Fruit fly (Drosophila melanogaster) whole organism, embryonic: ENCODE measurements around the gene Mf.

Source experiments
- Aef1 ChIP-seq: fragments of 200-800 bp; sonication (Bioruptor generic); IDR thresholded peaks from 3 replicates; pipeline ENCODE4 v1.3.6; 2022; ENCODE audit warnings: missing biosample characterization, missing genetic modification characterization
- CG11696 ChIP-seq: fragments of 200-800 bp; sonication (Bioruptor generic); IDR thresholded peaks from 2 replicates; pipeline ENCODE4 v1.3.6; 2022; ENCODE audit warnings: missing biosample characterization, missing genetic modification characterization
- CG12219 ChIP-seq: fragments of 200-800 bp; sonication (Bioruptor generic); optimal IDR thresholded peaks from 3 replicates; lab custom pipeline; 2018; ENCODE audit warnings: missing biosample characterization, mild to moderate bottlenecking, missing genetic modification characterization
- CG13123 ChIP-seq: fragments of 200-800 bp; sonication (Bioruptor generic); optimal IDR thresholded peaks from 2 replicates; lab custom pipeline; 2016; ENCODE audit warnings: missing biosample characterization, missing genetic modification characterization
- CG13296 ChIP-seq: fragments of 200-800 bp; sonication (Bioruptor generic); optimal IDR thresholded peaks from 3 replicates; lab custom pipeline; 2018; ENCODE audit warnings: missing biosample characterization, mild to moderate bottlenecking, missing genetic modification characterization
- CG14860 ChIP-seq: fragments of 200-800 bp; sonication (Bioruptor generic); IDR thresholded peaks from 3 replicates; pipeline ENCODE4 v1.3.6; 2022; ENCODE audit warnings: missing biosample characterization, missing genetic modification characterization; ENCODE audit not compliant: partially characterized antibody
- CG15479 ChIP-seq: fragments of 200-800 bp; sonication (Bioruptor generic); optimal IDR thresholded peaks from 3 replicates; lab custom pipeline; 2019; ENCODE audit warnings: missing biosample characterization, mild to moderate bottlenecking, missing genetic modification characterization, moderate library complexity
- CG15696 ChIP-seq: fragments of 200-800 bp; sonication (Bioruptor generic); optimal IDR thresholded peaks from 2 replicates; lab custom pipeline; 2019; ENCODE audit warnings: missing biosample characterization, mild to moderate bottlenecking, missing genetic modification characterization, moderate library complexity
- CG17912 ChIP-seq: fragments of 200-800 bp; sonication (Bioruptor generic); optimal IDR thresholded peaks from 2 replicates; lab custom pipeline; 2018; ENCODE audit warnings: missing biosample characterization, mild to moderate bottlenecking, missing genetic modification characterization
- CG2678 ChIP-seq: fragments of 200-800 bp; sonication (Bioruptor generic); optimal IDR thresholded peaks from 3 replicates; lab custom pipeline; 2019; ENCODE audit warnings: missing biosample characterization, mild to moderate bottlenecking, missing genetic modification characterization, moderate library complexity
- CG2712 ChIP-seq: fragments of 200-800 bp; optimal IDR thresholded peaks from 3 replicates; lab custom pipeline; 2019; ENCODE audit warnings: missing biosample characterization, mild to moderate bottlenecking, missing genetic modification characterization, moderate library complexity
- CG2875 ChIP-seq: fragments of 200-800 bp; sonication (Bioruptor generic); optimal IDR thresholded peaks from 2 replicates; lab custom pipeline; 2017; ENCODE audit warnings: missing biosample characterization, mild to moderate bottlenecking, missing genetic modification characterization, missing genetic modification reagents
- CG3065 ChIP-seq: fragments of 200-800 bp; sonication (Bioruptor generic); optimal IDR thresholded peaks from 2 replicates; lab custom pipeline; 2016; ENCODE audit warnings: missing biosample characterization, missing genetic modification characterization
- CG34376 ChIP-seq: fragments of 200-800 bp; sonication (Bioruptor generic); optimal IDR thresholded peaks from 2 replicates; lab custom pipeline; 2018; ENCODE audit warnings: missing biosample characterization, mild to moderate bottlenecking, missing genetic modification characterization
- CG3847 ChIP-seq: fragments of 200-800 bp; sonication (Bioruptor generic); IDR thresholded peaks from 2 replicates; pipeline ENCODE4 v1.3.6; 2022; ENCODE audit warnings: missing biosample characterization, missing genetic modification characterization
- CG4730 ChIP-seq: fragments of 200-800 bp; sonication (Bioruptor generic); IDR thresholded peaks from 2 replicates; pipeline ENCODE4 v1.3.6; 2022; ENCODE audit warnings: missing biosample characterization, missing genetic modification characterization
- CG5245 ChIP-seq: fragments of 200-800 bp; sonication (Bioruptor generic); optimal IDR thresholded peaks from 3 replicates; lab custom pipeline; 2016; ENCODE audit warnings: missing biosample characterization, missing genetic modification characterization
- CG6791 ChIP-seq: fragments of 200-800 bp; sonication (Bioruptor generic); IDR thresholded peaks from 3 replicates; pipeline ENCODE4 v1.3.6; 2022; ENCODE audit warnings: missing biosample characterization, missing genetic modification characterization; ENCODE audit not compliant: partially characterized antibody
- CG7928 ChIP-seq: fragments of 200-800 bp; sonication (Bioruptor generic); optimal IDR thresholded peaks from 2 replicates; lab custom pipeline; 2017; ENCODE audit warnings: missing biosample characterization, mild to moderate bottlenecking, missing genetic modification characterization
- CG9437 ChIP-seq: fragments of 200-800 bp; sonication (Bioruptor generic); optimal IDR thresholded peaks from 2 replicates; lab custom pipeline; 2018; ENCODE audit warnings: missing biosample characterization, mild to moderate bottlenecking, missing genetic modification characterization
- CG9727 ChIP-seq: fragments of 200-800 bp; sonication (Bioruptor generic); optimal IDR thresholded peaks from 3 replicates; lab custom pipeline; 2017; ENCODE audit warnings: missing biosample characterization, mild to moderate bottlenecking, missing genetic modification characterization
- Dbx ChIP-seq: fragments of 200-800 bp; sonication (Bioruptor generic); IDR thresholded peaks from 3 replicates; pipeline ENCODE4 v1.3.6; 2022; ENCODE audit warnings: missing biosample characterization, missing genetic modification characterization
- Dip3 ChIP-seq: fragments of 200-800 bp; sonication (Bioruptor generic); optimal IDR thresholded peaks from 3 replicates; lab custom pipeline; 2016; ENCODE audit warnings: missing biosample characterization, missing genetic modification characterization
- Elba2 ChIP-seq: fragments of 200-800 bp; sonication (Bioruptor generic); optimal IDR thresholded peaks from 3 replicates; lab custom pipeline; 2016; ENCODE audit warnings: missing biosample characterization, missing genetic modification characterization
- H15 ChIP-seq: fragments of 200-800 bp; sonication (Bioruptor generic); IDR thresholded peaks from 3 replicates; pipeline ENCODE4 v1.3.6; 2022; ENCODE audit warnings: missing biosample characterization, missing genetic modification characterization
- Hmx ChIP-seq: fragments of 200-800 bp; sonication (Bioruptor generic); optimal IDR thresholded peaks from 2 replicates; lab custom pipeline; 2016; ENCODE audit warnings: missing biosample characterization, missing genetic modification characterization
- Hr51 ChIP-seq, 2 experiments: fragments of 200-800 bp; sonication (Bioruptor generic); optimal IDR thresholded peaks; 2 replicates in 1 of 2; 3 replicates in 1 of 2; lab custom pipeline; 2016 to 2018; ENCODE audit warnings: missing biosample characterization in 2 of 2, missing genetic modification characterization in 2 of 2, mild to moderate bottlenecking in 1 of 2, moderate library complexity in 1 of 2
- Hsf ChIP-seq: fragments of 200-800 bp; sonication (Bioruptor generic); optimal IDR thresholded peaks from 3 replicates; lab custom pipeline; 2016; ENCODE audit warnings: missing biosample characterization, missing genetic modification characterization
- Lpt ChIP-seq: fragments of >200 bp; optimal IDR thresholded peaks from 2 replicates; lab custom pipeline; 2018; ENCODE audit warnings: missing biosample characterization, missing genetic modification characterization
- MESR4 ChIP-seq: fragments of 200-800 bp; sonication (Bioruptor generic); optimal IDR thresholded peaks from 2 replicates; lab custom pipeline; 2018; ENCODE audit warnings: missing biosample characterization, mild to moderate bottlenecking, missing genetic modification characterization, moderate library complexity
- Mrtf ChIP-seq: fragments of 200-800 bp; sonication (Bioruptor generic); IDR thresholded peaks from 3 replicates; pipeline ENCODE4 v1.3.6; 2022; ENCODE audit warnings: missing biosample characterization, missing genetic modification characterization
- Nf-YC ChIP-seq: fragments of 200-800 bp; optimal IDR thresholded peaks from 3 replicates; lab custom pipeline; 2019; ENCODE audit warnings: missing biosample characterization, mild to moderate bottlenecking, missing genetic modification characterization, moderate library complexity
- Sox102F ChIP-seq: fragments of 200-800 bp; sonication (Bioruptor generic); optimal IDR thresholded peaks from 2 replicates; lab custom pipeline; 2018; ENCODE audit warnings: missing biosample characterization, mild to moderate bottlenecking, missing genetic modification characterization, moderate library complexity
- Stat92E ChIP-seq, 3 experiments: fragments of >200 bp in 2 of 3; fragments of 200-800 bp in 1 of 3; sonication (Bioruptor generic) in 1 of 3; optimal IDR thresholded peaks; 2 replicates each; lab custom pipeline; 2017 to 2019; ENCODE audit warnings: missing biosample characterization in 3 of 3, missing genetic modification characterization in 3 of 3, mild to moderate bottlenecking in 1 of 3, moderate library complexity in 1 of 3
- amos ChIP-seq: fragments of 200-800 bp; sonication (Bioruptor generic); IDR thresholded peaks from 2 replicates; pipeline ENCODE4 v1.3.6; 2022; ENCODE audit warnings: missing biosample characterization, missing genetic modification characterization; ENCODE audit not compliant: partially characterized antibody
- chif ChIP-seq, 2 experiments: fragments of 200-800 bp; sonication (Bioruptor generic); optimal IDR thresholded peaks; 3 replicates each; lab custom pipeline; 2016; ENCODE audit warnings: missing biosample characterization in 2 of 2, missing genetic modification characterization in 2 of 2
- chm ChIP-seq: fragments of 200-800 bp; sonication (Bioruptor generic); IDR thresholded peaks from 2 replicates; pipeline ENCODE4 v1.3.6; 2022; ENCODE audit warnings: missing biosample characterization, missing genetic modification characterization
- crp ChIP-seq, 2 experiments: fragments of 200-800 bp; sonication (Bioruptor generic); optimal IDR thresholded peaks; 2 replicates in 1 of 2; 3 replicates in 1 of 2; lab custom pipeline; 2017; ENCODE audit warnings: missing biosample characterization in 2 of 2, missing genetic modification characterization in 2 of 2, mild to moderate bottlenecking in 1 of 2, moderate library complexity in 1 of 2
- da ChIP-seq: fragments of 200-800 bp; sonication (Bioruptor generic); optimal IDR thresholded peaks from 2 replicates; lab custom pipeline; 2016; ENCODE audit warnings: missing biosample characterization, missing genetic modification characterization
- ems ChIP-seq: fragments of 200-800 bp; sonication (Bioruptor generic); optimal IDR thresholded peaks from 3 replicates; lab custom pipeline; 2016; ENCODE audit warnings: missing biosample characterization, missing genetic modification characterization
- eyg ChIP-seq: fragments of 200-800 bp; sonication (Bioruptor generic); optimal IDR thresholded peaks from 3 replicates; lab custom pipeline; 2016; ENCODE audit warnings: missing biosample characterization, missing genetic modification characterization
- gcm ChIP-seq: fragments of 200-800 bp; sonication (Bioruptor generic); optimal IDR thresholded peaks from 2 replicates; lab custom pipeline; 2019; ENCODE audit warnings: missing biosample characterization, mild to moderate bottlenecking, missing genetic modification characterization, moderate library complexity
- hb ChIP-seq: fragments of 200-800 bp; sonication (Bioruptor generic); IDR thresholded peaks from 3 replicates; pipeline ENCODE4 v1.3.6; 2022; ENCODE audit warnings: missing biosample characterization, missing genetic modification characterization; ENCODE audit not compliant: partially characterized antibody
- ken ChIP-seq: fragments of 200-800 bp; sonication (Bioruptor generic); IDR thresholded peaks from 3 replicates; pipeline ENCODE4 v1.3.6; 2022; ENCODE audit warnings: missing biosample characterization, missing genetic modification characterization
- klu ChIP-seq: fragments of 200-800 bp; sonication (Bioruptor generic); IDR thresholded peaks from 2 replicates; pipeline ENCODE4 v1.3.6; 2022; ENCODE audit warnings: missing biosample characterization, missing genetic modification characterization
- p53 ChIP-seq: fragments of 200-800 bp; sonication (Bioruptor generic); optimal IDR thresholded peaks from 2 replicates; lab custom pipeline; 2016; ENCODE audit warnings: missing biosample characterization, missing genetic modification characterization
- pum ChIP-seq: fragments of 200-800 bp; sonication (Bioruptor generic); optimal IDR thresholded peaks from 2 replicates; lab custom pipeline; 2016; ENCODE audit warnings: missing biosample characterization, missing genetic modification characterization
- seq ChIP-seq: fragments of 200-800 bp; sonication (Bioruptor generic); IDR thresholded peaks from 2 replicates; pipeline ENCODE4 v1.3.6; 2022; ENCODE audit warnings: missing biosample characterization, missing genetic modification characterization
- stc ChIP-seq: fragments of 200-800 bp; sonication (Bioruptor generic); IDR thresholded peaks from 2 replicates; pipeline ENCODE4 v1.3.6; 2022; ENCODE audit warnings: missing biosample characterization, missing genetic modification characterization
- tgo ChIP-seq: fragments of 200-800 bp; sonication (Bioruptor generic); IDR thresholded peaks from 3 replicates; pipeline ENCODE4 v1.3.6; 2022; ENCODE audit warnings: missing biosample characterization, missing genetic modification characterization

The Mf gene

dm6 chr3R:15128646-15129429, 52.5 kb downstream of the Mf start (continued):
- no peak for TF ChIP-seq CG13123
- TF ChIP-seq CG9727 = peak; percentile 56
- peak in 1 of 2 experiments; percentile 69 for TF ChIP-seq Hr51 (GFP tag; optimal IDR thresholded peaks at IDR 0.05; lab: Kevin White, UChicago)
- no peak for TF ChIP-seq Dip3 (GFP tag; lab: Kevin White, UChicago)
- TF ChIP-seq CG34376 (GFP tag; lab: Kevin White, UChicago) = no peak
- TF ChIP-seq Aef1 (GFP tag; lab: Robert Waterston, UW) = no peak
- TF ChIP-seq ems (GFP tag; lab: Kevin White, UChicago) = no peak
- TF ChIP-seq MESR4 (GFP tag; lab: Kevin White, UChicago) = no peak
- no peak for TF ChIP-seq seq (GFP tag; lab: Robert Waterston, UW)
- TF ChIP-seq CG17912 = no peak
- peak; percentile 26 for TF ChIP-seq CG13296 (GFP tag; lab: Kevin White, UChicago)
- no peak for TF ChIP-seq crp (GFP tag; optimal IDR thresholded peaks at IDR 0.05; lab: Kevin White, UChicago)
- peak; percentile 68 for TF ChIP-seq CG9437 (GFP tag; lab: Kevin White, UChicago)
- TF ChIP-seq gcm = no peak
- no peak for TF ChIP-seq hb (GFP tag; lab: Robert Waterston, UW)
- no peak for TF ChIP-seq Hsf (GFP tag; lab: Kevin White, UChicago)
- TF ChIP-seq CG2875 (GFP tag; lab: Kevin White, UChicago) = peak; percentile 6
- no peak for TF ChIP-seq chm (GFP tag; lab: Robert Waterston, UW)
- peak; percentile 47; the same call in 1 of the 2 replicates for TF ChIP-seq klu (GFP tag; lab: Robert Waterston, UW)
- no peak for TF ChIP-seq CG11696 (GFP tag; lab: Robert Waterston, UW)
- TF ChIP-seq CG7928 (GFP tag; lab: Kevin White, UChicago) = no peak
- TF ChIP-seq CG4730 (GFP tag; lab: Robert Waterston, UW) = no peak
- TF ChIP-seq amos (GFP tag; lab: Robert Waterston, UW) = no peak
- TF ChIP-seq Hmx = no peak
- TF ChIP-seq chif (GFP tag; optimal IDR thresholded peaks at IDR 0.05; lab: Kevin White, UChicago) = no peak
- peak; percentile 58 for TF ChIP-seq Sox102F (GFP tag; lab: Kevin White, UChicago)
- TF ChIP-seq Nf-YC (tag; lab: Kevin White, UChicago) = peak; percentile 43
- peak; percentile 64 for TF ChIP-seq CG2712 (tag; lab: Kevin White, UChicago)
- TF ChIP-seq stc (GFP tag; lab: Robert Waterston, UW) = no peak
- no peak; the same call in 1 of the 3 replicates for TF ChIP-seq tgo (GFP tag; lab: Robert Waterston, UW)
- TF ChIP-seq Lpt (GFP tag; lab: Kevin White, UChicago) = no peak
- TF ChIP-seq CG3065 (GFP tag; lab: Kevin White, UChicago) = no peak
- no peak for TF ChIP-seq CG5245 (GFP tag; lab: Kevin White, UChicago)
- TF ChIP-seq eyg (GFP tag; lab: Kevin White, UChicago) = no peak
- no peak for TF ChIP-seq Mrtf (GFP tag; lab: Robert Waterston, UW)
- TF ChIP-seq H15 (GFP tag; lab: Robert Waterston, UW) = no peak
- TF ChIP-seq p53 = no peak
- TF ChIP-seq CG6791 (GFP tag; lab: Robert Waterston, UW) = no peak
- TF ChIP-seq CG14860 (GFP tag; lab: Robert Waterston, UW) = no peak
- TF ChIP-seq CG15479 (GFP tag; lab: Kevin White, UChicago) = no peak
- TF ChIP-seq CG15696 (tag; lab: Kevin White, UChicago) = no peak
- no peak for TF ChIP-seq CG12219
- no peak for TF ChIP-seq CG3847 (GFP tag; lab: Robert Waterston, UW)
- no peak for TF ChIP-seq da (GFP tag; lab: Kevin White, UChicago)
- TF ChIP-seq Elba2 (GFP tag; lab: Kevin White, UChicago) = no peak
- TF ChIP-seq pum (GFP tag; lab: Kevin White, UChicago) = no peak
- peak; percentile 75 for TF ChIP-seq CG2678
- no peak for TF ChIP-seq Stat92E (GFP tag; optimal IDR thresholded peaks at IDR 0.05; lab: Kevin White, UChicago)
- no peak for TF ChIP-seq Dbx
- no peak for TF ChIP-seq ken (GFP tag; lab: Robert Waterston, UW)
